Fruit fly (Drosophila melanogaster) whole organism, embryonic: ENCODE results near the gene Dsp1.
A peak's percentile ranks its signal among the peaks of the same experiment; 100 is the strongest.

Source experiments
- B-H2 ChIP-seq: fragments of 200-800 bp; sonication (Bioruptor generic); optimal IDR thresholded peaks from 2 replicates; lab custom pipeline; 2018; ENCODE audit warnings: missing biosample characterization, mild to moderate bottlenecking, missing genetic modification characterization
- C15 ChIP-seq: fragments of 200-800 bp; sonication (Bioruptor generic); IDR thresholded peaks from 3 replicates; pipeline ENCODE4 v1.3.6; 2022; ENCODE audit warnings: missing biosample characterization, missing genetic modification characterization
- CG10543 ChIP-seq: fragments of 200-800 bp; sonication (Bioruptor generic); optimal IDR thresholded peaks from 3 replicates; lab custom pipeline; 2017; ENCODE audit warnings: missing biosample characterization, mild to moderate bottlenecking, missing genetic modification characterization, moderate library complexity
- CG11456 ChIP-seq: fragments of 200-800 bp; sonication (Bioruptor generic); IDR thresholded peaks from 3 replicates; pipeline ENCODE4 v1.3.6; 2022; ENCODE audit warnings: missing biosample characterization, missing genetic modification characterization
- CG11723 ChIP-seq: fragments of 200-800 bp; sonication (Bioruptor generic); optimal IDR thresholded peaks from 2 replicates; lab custom pipeline; 2017; ENCODE audit warnings: missing biosample characterization, mild to moderate bottlenecking, missing genetic modification characterization
- CG12659 ChIP-seq: fragments of 200-800 bp; sonication (Bioruptor generic); optimal IDR thresholded peaks from 3 replicates; lab custom pipeline; 2017; ENCODE audit warnings: mild to moderate bottlenecking, missing biosample characterization, missing genetic modification reagents, missing genetic modification characterization
- CG13287 ChIP-seq: fragments of 200-800 bp; sonication (Bioruptor generic); IDR thresholded peaks from 2 replicates; pipeline ENCODE4 v1.3.6; 2022; ENCODE audit warnings: missing biosample characterization, missing genetic modification characterization; ENCODE audit not compliant: partially characterized antibody
- CG14860 ChIP-seq: fragments of 200-800 bp; sonication (Bioruptor generic); IDR thresholded peaks from 3 replicates; pipeline ENCODE4 v1.3.6; 2022; ENCODE audit warnings: missing biosample characterization, missing genetic modification characterization; ENCODE audit not compliant: partially characterized antibody
- CG14965 ChIP-seq: fragments of 200-800 bp; sonication (Bioruptor generic); optimal IDR thresholded peaks from 2 replicates; lab custom pipeline; 2016; ENCODE audit warnings: missing biosample characterization, missing genetic modification characterization, borderline replicate concordance
- CG15514 ChIP-seq: fragments of 200-800 bp; sonication (Bioruptor generic); optimal IDR thresholded peaks from 3 replicates; lab custom pipeline; 2017; ENCODE audit warnings: missing biosample characterization, missing genetic modification characterization, mild to moderate bottlenecking, moderate library complexity, missing genetic modification reagents
- CG15601 ChIP-seq: fragments of 200-800 bp; sonication (Bioruptor generic); optimal IDR thresholded peaks from 3 replicates; lab custom pipeline; 2019; ENCODE audit warnings: missing biosample characterization, mild to moderate bottlenecking, missing genetic modification characterization, moderate library complexity
- CG1647 ChIP-seq: fragments of 200-800 bp; sonication (Bioruptor generic); optimal IDR thresholded peaks from 3 replicates; lab custom pipeline; 2016; ENCODE audit warnings: missing biosample characterization, missing genetic modification characterization
- CG16779 ChIP-seq: fragments of 200-800 bp; sonication (Bioruptor generic); IDR thresholded peaks from 2 replicates; pipeline ENCODE4 v1.3.6; 2022; ENCODE audit warnings: missing biosample characterization, missing genetic modification characterization
- CG1792 ChIP-seq: fragments of 200-800 bp; sonication (Bioruptor generic); optimal IDR thresholded peaks from 2 replicates; lab custom pipeline; 2016; ENCODE audit warnings: missing biosample characterization, missing genetic modification characterization
- CG18764 ChIP-seq: fragments of 200-800 bp; sonication (Bioruptor generic); optimal IDR thresholded peaks from 3 replicates; lab custom pipeline; 2016; ENCODE audit warnings: missing biosample characterization, missing genetic modification characterization
- CG42726 ChIP-seq: fragments of 200-800 bp; sonication (Bioruptor generic); IDR thresholded peaks from 2 replicates; pipeline ENCODE4 v1.3.6; 2022; ENCODE audit warnings: missing biosample characterization, missing genetic modification characterization; ENCODE audit not compliant: partially characterized antibody
- CG4328 ChIP-seq: fragments of 200-800 bp; sonication (Bioruptor generic); optimal IDR thresholded peaks from 3 replicates; lab custom pipeline; 2017; ENCODE audit warnings: missing biosample characterization, missing genetic modification reagents, missing genetic modification characterization
- CG6654 ChIP-seq: fragments of 200-800 bp; sonication (Bioruptor generic); optimal IDR thresholded peaks from 2 replicates; lab custom pipeline; 2017; ENCODE audit warnings: missing biosample characterization, mild to moderate bottlenecking, missing genetic modification characterization
- CG7987 ChIP-seq: fragments of 200-800 bp; sonication (Bioruptor generic); optimal IDR thresholded peaks from 2 replicates; lab custom pipeline; 2018; ENCODE audit warnings: missing biosample characterization, mild to moderate bottlenecking, missing genetic modification characterization, moderate library complexity
- CTCF ChIP-seq: fragments of 200-800 bp; sonication (Bioruptor generic); optimal IDR thresholded peaks from 2 replicates; lab custom pipeline; 2017; ENCODE audit warnings: missing biosample characterization, mild to moderate bottlenecking, missing genetic modification characterization, moderate library complexity
- D19A ChIP-seq: fragments of 200-800 bp; optimal IDR thresholded peaks from 3 replicates; lab custom pipeline; 2019; ENCODE audit warnings: missing biosample characterization, mild to moderate bottlenecking, missing genetic modification characterization, moderate library complexity
- Dbx ChIP-seq: fragments of 200-800 bp; sonication (Bioruptor generic); IDR thresholded peaks from 3 replicates; pipeline ENCODE4 v1.3.6; 2022; ENCODE audit warnings: missing biosample characterization, missing genetic modification characterization
- Dll ChIP-seq: fragments of 200-800 bp; sonication (Bioruptor generic); IDR thresholded peaks from 4 replicates; pipeline ENCODE4 v1.3.6; 2022; ENCODE audit warnings: missing biosample characterization, missing genetic modification characterization; ENCODE audit not compliant: partially characterized antibody
- Dref ChIP-seq: fragments of 200-800 bp; sonication (Bioruptor generic); IDR thresholded peaks from 2 replicates; pipeline ENCODE4 v1.3.6; 2022; ENCODE audit warnings: missing biosample characterization, missing genetic modification characterization
- Drgx ChIP-seq: fragments of 200-800 bp; sonication (Bioruptor generic); IDR thresholded peaks from 2 replicates; pipeline ENCODE4 v1.3.6; 2022; ENCODE audit warnings: missing biosample characterization, missing genetic modification characterization
- Gug ChIP-seq: fragments of 200-800 bp; sonication (Bioruptor generic); IDR thresholded peaks from 4 replicates; pipeline ENCODE4 v1.3.6; 2022; ENCODE audit warnings: missing biosample characterization, missing genetic modification characterization
- HLH4C ChIP-seq: fragments of 200-800 bp; sonication (Bioruptor generic); IDR thresholded peaks from 3 replicates; pipeline ENCODE4 v1.3.6; 2022; ENCODE audit warnings: missing biosample characterization, missing genetic modification characterization; ENCODE audit not compliant: partially characterized antibody
- Hmr ChIP-seq: fragments of 200-800 bp; sonication (Bioruptor generic); optimal IDR thresholded peaks from 3 replicates; lab custom pipeline; 2017; ENCODE audit warnings: mild to moderate bottlenecking, missing biosample characterization, missing genetic modification reagents, missing genetic modification characterization
- MBD-R2 ChIP-seq: fragments of 200-800 bp; sonication (Bioruptor generic); IDR thresholded peaks from 2 replicates; pipeline ENCODE4 v1.3.6; 2022; ENCODE audit warnings: missing biosample characterization, missing genetic modification characterization
- Meics ChIP-seq: fragments of 200-800 bp; sonication (Bioruptor generic); optimal IDR thresholded peaks from 2 replicates; lab custom pipeline; 2017; ENCODE audit warnings: missing biosample characterization, mild to moderate bottlenecking, missing genetic modification characterization
- NC2β ChIP-seq: fragments of 200-800 bp; sonication (Bioruptor generic); optimal IDR thresholded peaks from 2 replicates; lab custom pipeline; 2016; ENCODE audit warnings: missing biosample characterization, missing genetic modification characterization
- NfI ChIP-seq: fragments of 200-800 bp; sonication (Bioruptor generic); optimal IDR thresholded peaks from 3 replicates; lab custom pipeline; 2018; ENCODE audit warnings: missing biosample characterization, mild to moderate bottlenecking, missing genetic modification characterization, moderate library complexity
- Scr ChIP-seq: fragments of 200-800 bp; sonication (Bioruptor generic); IDR thresholded peaks from 2 replicates; pipeline ENCODE4 v1.3.6; 2022; ENCODE audit warnings: missing biosample characterization, missing genetic modification characterization; ENCODE audit not compliant: partially characterized antibody
- crc ChIP-seq: fragments of 200-800 bp; sonication (Bioruptor generic); optimal IDR thresholded peaks from 2 replicates; lab custom pipeline; 2016; ENCODE audit warnings: missing biosample characterization, missing genetic modification characterization
- dm ChIP-seq: fragments of 200-800 bp; sonication (Bioruptor generic); optimal IDR thresholded peaks from 3 replicates; lab custom pipeline; 2016; ENCODE audit warnings: missing biosample characterization, missing genetic modification characterization
- grau ChIP-seq: fragments of 200-800 bp; optimal IDR thresholded peaks from 3 replicates; lab custom pipeline; 2019; ENCODE audit warnings: missing biosample characterization, mild to moderate bottlenecking, missing genetic modification characterization, moderate library complexity
- gro ChIP-seq: fragments of 200-800 bp; sonication (Bioruptor generic); optimal IDR thresholded peaks from 2 replicates; lab custom pipeline; 2016; ENCODE audit warnings: missing biosample characterization, missing genetic modification characterization
- hbn ChIP-seq: fragments of 200-800 bp; sonication (Bioruptor generic); IDR thresholded peaks from 2 replicates; pipeline ENCODE4 v1.3.6; 2022; ENCODE audit warnings: missing biosample characterization, missing genetic modification characterization; ENCODE audit not compliant: partially characterized antibody
- lilli ChIP-seq: fragments of 200-800 bp; sonication (Bioruptor generic); optimal IDR thresholded peaks from 3 replicates; lab custom pipeline; 2016; ENCODE audit warnings: missing biosample characterization, missing genetic modification characterization
- nerfin-2 ChIP-seq: fragments of 200-800 bp; sonication (Bioruptor generic); IDR thresholded peaks from 2 replicates; pipeline ENCODE4 v1.3.6; 2022; ENCODE audit warnings: missing biosample characterization, missing genetic modification characterization; ENCODE audit not compliant: partially characterized antibody
- prd ChIP-seq, 3 experiments: fragments of >200 bp in 2 of 3; fragments of 200-800 bp in 1 of 3; sonication (Bioruptor generic) in 1 of 3; optimal IDR thresholded peaks in 2 of 3; IDR thresholded peaks in 1 of 3; 2 replicates in 2 of 3; 3 replicates in 1 of 3; pipeline versions ENCODE4 v1.3.6 to Lab custom; 2017 to 2022; ENCODE audit warnings: missing biosample characterization in 1 of 3, missing genetic modification characterization in 1 of 3
- pzg ChIP-seq: fragments of 200-800 bp; sonication (Bioruptor generic); optimal IDR thresholded peaks from 3 replicates; lab custom pipeline; 2018; ENCODE audit warnings: missing biosample characterization, mild to moderate bottlenecking, missing genetic modification characterization, moderate library complexity
- run ChIP-seq: fragments of 200-800 bp; sonication (Bioruptor generic); optimal IDR thresholded peaks from 3 replicates; lab custom pipeline; 2018; ENCODE audit warnings: missing biosample characterization, mild to moderate bottlenecking, missing genetic modification characterization
- sd ChIP-seq: fragments of 200-800 bp; sonication (Bioruptor generic); optimal IDR thresholded peaks from 3 replicates; lab custom pipeline; 2018; ENCODE audit warnings: missing biosample characterization, mild to moderate bottlenecking, missing genetic modification characterization, moderate library complexity
- sr ChIP-seq: fragments of 200-800 bp; sonication (Bioruptor generic); IDR thresholded peaks from 3 replicates; pipeline ENCODE4 v1.3.6; 2022; ENCODE audit warnings: missing biosample characterization, missing genetic modification characterization
- tx ChIP-seq: fragments of 200-800 bp; sonication (Bioruptor generic); optimal IDR thresholded peaks from 2 replicates; lab custom pipeline; 2016; ENCODE audit warnings: missing biosample characterization, missing genetic modification characterization
- unpg ChIP-seq: fragments of 200-800 bp; sonication (Bioruptor generic); optimal IDR thresholded peaks from 3 replicates; lab custom pipeline; 2018; ENCODE audit warnings: missing biosample characterization, mild to moderate bottlenecking, missing genetic modification characterization, moderate library complexity
- vvl ChIP-seq: fragments of 200-800 bp; sonication (Bioruptor generic); IDR thresholded peaks from 2 replicates; pipeline ENCODE4 v1.3.6; 2022; ENCODE audit warnings: missing biosample characterization, missing genetic modification characterization

Gene Dsp1

dm6 chrX:16296423-16297292, 36.8 kb upstream of the Dsp1 start, which contains the start of gene CG3632 (continued):
- TF ChIP-seq MBD-R2 (GFP tag; lab: Robert Waterston, UW): peak; percentile 83
- TF ChIP-seq CG14965 (GFP tag; lab: Kevin White, UChicago): no peak
- peak; percentile 51 for TF ChIP-seq CG7987
- TF ChIP-seq CG16779 (GFP tag; lab: Robert Waterston, UW): no peak
- peak; percentile 23 for TF ChIP-seq dm (GFP tag; lab: Kevin White, UChicago)
- peak; percentile 27 for TF ChIP-seq NC2β (GFP tag; lab: Kevin White, UChicago)
- peak; percentile 84 for TF ChIP-seq pzg (GFP tag; lab: Kevin White, UChicago)
- peak; percentile 58 for TF ChIP-seq NfI (GFP tag; lab: Kevin White, UChicago)
- peak; percentile 65 for TF ChIP-seq hbn
- no peak; the same call in 3 of the 4 replicates for TF ChIP-seq Gug (GFP tag; lab: Robert Waterston, UW)
- no peak for TF ChIP-seq D19A
- TF ChIP-seq lilli (GFP tag; lab: Kevin White, UChicago): peak; percentile 77
- TF ChIP-seq CG14860 (GFP tag; lab: Robert Waterston, UW): peak; percentile 82
- TF ChIP-seq run (tag; lab: Kevin White, UChicago): no peak
- peak; percentile 88 for TF ChIP-seq Dref (GFP tag; lab: Robert Waterston, UW)
- peak; percentile 10 for TF ChIP-seq CG1792 (GFP tag; lab: Kevin White, UChicago)
- TF ChIP-seq CG42726 (GFP tag; lab: Robert Waterston, UW): peak; percentile 74; the same call in 1 of the 2 replicates
- peak; percentile 64 for TF ChIP-seq sd
- peak; percentile 28 for TF ChIP-seq CG1647
- peak; percentile 64 for TF ChIP-seq gro (GFP tag; lab: Kevin White, UChicago)
- TF ChIP-seq sr (GFP tag; lab: Robert Waterston, UW): no peak
- TF ChIP-seq vvl: peak; percentile 73
- no peak for TF ChIP-seq CG6654 (GFP tag; lab: Kevin White, UChicago)
- peak; percentile 3 for TF ChIP-seq tx (GFP tag; lab: Kevin White, UChicago)
- peak; percentile 69; the same call in 2 of the 3 replicates for TF ChIP-seq Dbx (GFP tag; lab: Robert Waterston, UW)
- TF ChIP-seq CG13287 (GFP tag; lab: Robert Waterston, UW): peak; percentile 82
- no peak for TF ChIP-seq Hmr
- TF ChIP-seq unpg (GFP tag; lab: Kevin White, UChicago): no peak
- peak; percentile 6 for TF ChIP-seq CG18764 (GFP tag; lab: Kevin White, UChicago)
- peak; percentile 65; the same call in 3 of the 4 replicates for TF ChIP-seq Dll
- TF ChIP-seq nerfin-2 (GFP tag; lab: Robert Waterston, UW): peak; percentile 84
- TF ChIP-seq CG10543 (GFP tag; lab: Kevin White, UChicago): peak; percentile 56
- TF ChIP-seq C15 (GFP tag; lab: Robert Waterston, UW): no peak
- TF ChIP-seq HLH4C (GFP tag; lab: Robert Waterston, UW): peak; percentile 88
- TF ChIP-seq CG11723 (GFP tag; lab: Kevin White, UChicago): no peak
- TF ChIP-seq CG15514 (GFP tag; lab: Kevin White, UChicago): peak; percentile 79
- TF ChIP-seq CG12659 (GFP tag; lab: Kevin White, UChicago): peak; percentile 78
- peak; percentile 20 for TF ChIP-seq grau (tag; lab: Kevin White, UChicago)
- TF ChIP-seq Meics (GFP tag; lab: Kevin White, UChicago): no peak
- TF ChIP-seq CTCF (GFP tag; lab: Kevin White, UChicago): no peak
- no peak for TF ChIP-seq CG4328 (GFP tag; lab: Kevin White, UChicago)
- no peak for TF ChIP-seq prd (optimal IDR thresholded peaks at IDR 0.05; lab: Kevin White, UChicago)
- TF ChIP-seq prd (GFP tag; IDR thresholded peaks at IDR 0.05; lab: Robert Waterston, UW): no peak
- no peak for TF ChIP-seq CG15601 (tag; lab: Kevin White, UChicago)
- TF ChIP-seq CG11456 (GFP tag; lab: Robert Waterston, UW): no peak
- no peak for TF ChIP-seq crc (GFP tag; lab: Kevin White, UChicago)
- peak; percentile 76 for TF ChIP-seq Scr
- peak; percentile 58 for TF ChIP-seq B-H2 (GFP tag; lab: Kevin White, UChicago)
- no peak for TF ChIP-seq Drgx (GFP tag; lab: Robert Waterston, UW)
